Fruit fly (Drosophila melanogaster) whole organism, wandering third instar larva: ENCODE results near the gene CG5664.

Experiments used
- CG32264 ChIP-seq: fragments of 200-800 bp; sonication (Bioruptor generic); optimal IDR thresholded peaks from 2 replicates; lab custom pipeline; 2016; ENCODE audit warnings: missing biosample characterization, missing genetic modification characterization
- CrebA ChIP-seq: fragments of 200-800 bp; sonication (Bioruptor generic); optimal IDR thresholded peaks from 2 replicates; lab custom pipeline; 2016; ENCODE audit warnings: missing biosample characterization, mild to moderate bottlenecking, missing genetic modification characterization, borderline replicate concordance
- Dfd ChIP-seq: fragments of >200 bp; optimal IDR thresholded peaks from 2 replicates; lab custom pipeline; 2017; ENCODE audit warnings: missing biosample characterization, missing genetic modification characterization
- Dif ChIP-seq: fragments of 200-275, 200-300 bp; sonication (Bioruptor generic); optimal IDR thresholded peaks from 2 replicates; lab custom pipeline; 2018; ENCODE audit warnings: missing biosample characterization, missing genetic modification characterization; ENCODE audit not compliant: partially characterized antibody
- HLH106 ChIP-seq: fragments of 200-800 bp; optimal IDR thresholded peaks from 3 replicates; lab custom pipeline; 2019; ENCODE audit warnings: missing biosample characterization, mild to moderate bottlenecking, missing genetic modification characterization, moderate library complexity
- Hnf4 ChIP-seq: fragments of 200-800 bp; sonication (Bioruptor generic); optimal IDR thresholded peaks from 2 replicates; lab custom pipeline; 2016; ENCODE audit warnings: missing biosample characterization, mild to moderate bottlenecking, missing genetic modification characterization
- Hr78 ChIP-seq: fragments of >200 bp; optimal IDR thresholded peaks from 2 replicates; lab custom pipeline; 2017; ENCODE audit warnings: missing biosample characterization, missing genetic modification characterization
- Jra ChIP-seq: sonication (Bioruptor generic); optimal IDR thresholded peaks from 2 replicates; lab custom pipeline; 2016; ENCODE audit warnings: missing biosample characterization, missing genetic modification characterization
- Mio ChIP-seq: sonication (Bioruptor generic); optimal IDR thresholded peaks from 2 replicates; lab custom pipeline; 2016; ENCODE audit warnings: missing biosample characterization, missing genetic modification characterization
- N ChIP-seq: fragments of >200 bp; optimal IDR thresholded peaks from 2 replicates; lab custom pipeline; 2018; ENCODE audit warnings: missing biosample characterization, missing external identifiers, missing genetic modification characterization
- OdsH ChIP-seq: fragments of 200-800 bp; sonication (Bioruptor generic); optimal IDR thresholded peaks from 2 replicates; lab custom pipeline; 2016; ENCODE audit warnings: missing biosample characterization, mild to moderate bottlenecking, missing genetic modification characterization
- Sp1 ChIP-seq: fragments of 200-800 bp; sonication (Bioruptor generic); optimal IDR thresholded peaks from 3 replicates; lab custom pipeline; 2019; ENCODE audit warnings: missing biosample characterization, mild to moderate bottlenecking, missing genetic modification characterization, moderate library complexity
- Vsx2 ChIP-seq: fragments of 200-300, 225-300 bp; sonication (Bioruptor generic); optimal IDR thresholded peaks from 2 replicates; lab custom pipeline; 2018; ENCODE audit warnings: missing biosample characterization, missing genetic modification characterization; ENCODE audit not compliant: partially characterized antibody
- br ChIP-seq: fragments of 200-800 bp; sonication (Bioruptor generic); optimal IDR thresholded peaks from 2 replicates; lab custom pipeline; 2016; ENCODE audit warnings: missing biosample characterization, missing genetic modification characterization
- brk ChIP-seq: fragments of 200-800 bp; sonication (Bioruptor generic); optimal IDR thresholded peaks from 2 replicates; lab custom pipeline; 2016; ENCODE audit warnings: missing biosample characterization, mild to moderate bottlenecking, missing genetic modification characterization
- dmrt93B ChIP-seq: fragments of 200-800 bp; sonication (Bioruptor generic); optimal IDR thresholded peaks from 2 replicates; lab custom pipeline; 2018; ENCODE audit warnings: missing biosample characterization, mild to moderate bottlenecking, missing genetic modification characterization
- dsf ChIP-seq: sonication (Bioruptor generic); optimal IDR thresholded peaks from 2 replicates; lab custom pipeline; 2016; ENCODE audit warnings: missing biosample characterization, missing genetic modification characterization, borderline replicate concordance
- ey ChIP-seq: fragments of 200-800 bp; sonication (Bioruptor generic); optimal IDR thresholded peaks from 2 replicates; lab custom pipeline; 2016; ENCODE audit warnings: missing biosample characterization, missing genetic modification characterization
- fru ChIP-seq: fragments of 200-800 bp; sonication (Bioruptor generic); optimal IDR thresholded peaks from 3 replicates; lab custom pipeline; 2016; ENCODE audit warnings: missing biosample characterization, mild to moderate bottlenecking, missing genetic modification characterization
- jim ChIP-seq: fragments of 175-275, 200-325 bp; sonication (Bioruptor generic); optimal IDR thresholded peaks from 2 replicates; lab custom pipeline; 2016; ENCODE audit warnings: missing biosample characterization, mild to moderate bottlenecking, missing genetic modification characterization
- lola ChIP-seq: fragments of >200 bp; optimal IDR thresholded peaks from 2 replicates; lab custom pipeline; 2017; ENCODE audit warnings: missing biosample characterization, missing genetic modification characterization
- pan ChIP-seq: fragments of >200 bp; optimal IDR thresholded peaks from 2 replicates; lab custom pipeline; 2017
- psq ChIP-seq: fragments of 200-800 bp; sonication (Bioruptor generic); optimal IDR thresholded peaks from 3 replicates; lab custom pipeline; 2017; ENCODE audit warnings: missing biosample characterization, mild to moderate bottlenecking, missing genetic modification characterization, moderate library complexity
- rgr ChIP-seq: fragments of 200-800 bp; sonication (Bioruptor generic); optimal IDR thresholded peaks from 3 replicates; lab custom pipeline; 2016; ENCODE audit warnings: missing biosample characterization, mild to moderate bottlenecking, missing genetic modification characterization
- sv ChIP-seq: fragments of 200-800 bp; sonication (Bioruptor generic); optimal IDR thresholded peaks from 3 replicates; lab custom pipeline; 2016; ENCODE audit warnings: missing biosample characterization, missing genetic modification characterization
- tai ChIP-seq: sonication (Bioruptor generic); optimal IDR thresholded peaks from 2 replicates; lab custom pipeline; 2016; ENCODE audit warnings: missing biosample characterization, missing genetic modification characterization
- usp ChIP-seq: fragments of >200 bp; optimal IDR thresholded peaks from 2 replicates; lab custom pipeline; 2017; ENCODE audit warnings: missing biosample characterization, missing genetic modification characterization
- woc ChIP-seq: sonication (Bioruptor generic); optimal IDR thresholded peaks from 2 replicates; lab custom pipeline; 2016; ENCODE audit warnings: missing biosample characterization, mild to moderate bottlenecking, missing genetic modification characterization

CG5664 gene

dm6 chr3L:21398156-21398555 is 43.0 kb downstream of the CG5664 start:
- TF ChIP-seq Vsx2 = no peak
- TF ChIP-seq Dfd = no peak
- TF ChIP-seq woc (GFP tag; lab: Kevin White, UChicago) = no peak
- no peak for TF ChIP-seq lola
- no peak for TF ChIP-seq N (GFP tag; lab: Kevin White, UChicago)
- TF ChIP-seq CG32264 = no peak
- no peak for TF ChIP-seq Hr78 (GFP tag; lab: Kevin White, UChicago)
- no peak for TF ChIP-seq pan (lab: Kevin White, UChicago)
- no peak for TF ChIP-seq dsf (GFP tag; lab: Kevin White, UChicago)
- TF ChIP-seq usp (GFP tag; lab: Kevin White, UChicago) = no peak
- TF ChIP-seq ey (GFP tag; lab: Kevin White, UChicago) = no peak
- no peak for TF ChIP-seq Hnf4
- TF ChIP-seq rgr (GFP tag; lab: Kevin White, UChicago) = no peak
- no peak for TF ChIP-seq HLH106 (tag; lab: Kevin White, UChicago)
- TF ChIP-seq br = no peak

dm6 chr3L:21390431-21390830 is 50.7 kb downstream of the CG5664 start:
- TF ChIP-seq Dfd = no peak
- TF ChIP-seq OdsH = no peak
- no peak for TF ChIP-seq Dif
- no peak for TF ChIP-seq fru (GFP tag; lab: Kevin White, UChicago)
- TF ChIP-seq ey (GFP tag; lab: Kevin White, UChicago) = no peak
- TF ChIP-seq brk (GFP tag; lab: Kevin White, UChicago) = no peak
- TF ChIP-seq Jra (GFP tag; lab: Kevin White, UChicago) = no peak
- no peak for TF ChIP-seq sv (GFP tag; lab: Kevin White, UChicago)
- TF ChIP-seq Mio = no peak
- TF ChIP-seq CG32264 = no peak
- TF ChIP-seq woc (GFP tag; lab: Kevin White, UChicago) = no peak
- no peak for TF ChIP-seq tai
- no peak for TF ChIP-seq Sp1 (GFP tag; lab: Kevin White, UChicago)
- TF ChIP-seq dmrt93B (GFP tag; lab: Kevin White, UChicago) = no peak
- no peak for TF ChIP-seq CrebA (GFP tag; lab: Kevin White, UChicago)
- no peak for TF ChIP-seq usp (GFP tag; lab: Kevin White, UChicago)

- peak; percentile 20 for TF ChIP-seq psq (GFP tag; lab: Kevin White, UChicago)
- peak; percentile 9 for TF ChIP-seq fru (GFP tag; lab: Kevin White, UChicago)
- peak; percentile 39 for TF ChIP-seq CrebA (GFP tag; lab: Kevin White, UChicago)
- TF ChIP-seq N (GFP tag; lab: Kevin White, UChicago) = no peak
- peak; percentile 17 for TF ChIP-seq jim
These were observed 51.4 kb downstream of the CG5664 start for dm6 chr3L:21389758-21390157.

- peak; percentile 0 for TF ChIP-seq Dfd
- TF ChIP-seq CG32264 = no peak
These were observed 52.3 kb downstream of the CG5664 start for dm6 chr3L:21388824-21389223.
